Fruit fly (Drosophila melanogaster): ENCODE measurements around the gene CG32102.

- TF ChIP-seq CG8478 (optimal IDR thresholded peaks at IDR 0.05) (no peak), psq (optimal IDR thresholded peaks at IDR 0.05) (no peak), usp (GFP tag; optimal IDR thresholded peaks at IDR 0.05) (no peak)
Observed at dm6 chr3L:12514762-12515215, 45.2 kb upstream of the CG32102 start, which contains the start of the genes sti and tral.
